Fruit fly (Drosophila melanogaster) Kc167 (cell line): Measurements from ENCODE around the gene Shab.

Experiments used
- Myc ChIP-seq: fragments of >200 bp; optimal IDR thresholded peaks from 2 replicates; lab custom pipeline; 2017; ENCODE audit warnings: missing external identifiers
- Sin3A ChIP-seq: fragments of >200 bp; optimal IDR thresholded peaks from 2 replicates; lab custom pipeline; 2018; ENCODE audit warnings: missing external identifiers
- h ChIP-seq: fragments of >200 bp; optimal IDR thresholded peaks from 3 replicates; lab custom pipeline; 2018; ENCODE audit warnings: missing external identifiers
- insv ChIP-seq: fragments of >200 bp; optimal IDR thresholded peaks from 3 replicates; lab custom pipeline; 2018; ENCODE audit warnings: missing external identifiers
- psq ChIP-seq: fragments of >200 bp; optimal IDR thresholded peaks from 2 replicates; lab custom pipeline; 2017; ENCODE audit warnings: missing external identifiers
- ttk ChIP-seq: sonication (Bioruptor generic); optimal IDR thresholded peaks from 2 replicates; lab custom pipeline; 2017; ENCODE audit warnings: missing external identifiers

dm6 chr3L:2851771-2852170 is 43.0 kb upstream of the Shab start:
- no peak for TF ChIP-seq Sin3A (lab: Kevin White, UChicago)
- no peak for TF ChIP-seq h (lab: Kevin White, UChicago)
- no peak for TF ChIP-seq psq
- no peak for TF ChIP-seq Myc (lab: Kevin White, UChicago)
- no peak for TF ChIP-seq insv (lab: Kevin White, UChicago)
- no peak for TF ChIP-seq ttk (lab: Kevin White, UChicago)
